Worm (Caenorhabditis elegans) whole organism, L2 larva: ENCODE measurements around the gene Y75B7AL.2.

Experiments used
- Y55F3AM.14 ChIP-seq: fragments of 200-800 bp; sonication (Bioruptor generic); optimal IDR thresholded peaks from 2 replicates; lab custom pipeline; 2018; ENCODE audit warnings: mild to moderate bottlenecking, missing genetic modification characterization, missing compliant biosample characterization
- ceh-16 ChIP-seq: fragments of 150-350 bp; optimal IDR thresholded peaks from 2 replicates; lab custom pipeline; 2014; ENCODE audit warnings: missing biosample characterization, missing genetic modification characterization
- egl-27 ChIP-seq: sonication (generic microtip); optimal IDR thresholded peaks from 3 replicates; lab custom pipeline; 2017; ENCODE audit warnings: missing biosample characterization, missing genetic modification reagents, missing genetic modification characterization
- elt-1 ChIP-seq: fragments of 150-350 bp; optimal IDR thresholded peaks from 2 replicates; lab custom pipeline; 2014; ENCODE audit warnings: missing biosample characterization, missing genetic modification characterization
- elt-3 ChIP-seq: sonication (generic microtip); optimal IDR thresholded peaks from 2 replicates; lab custom pipeline; 2017; ENCODE audit warnings: missing biosample characterization, missing genetic modification characterization
- lin-13 ChIP-seq: fragments of 150-350 bp; optimal IDR thresholded peaks from 2 replicates; lab custom pipeline; 2014; ENCODE audit warnings: missing biosample characterization, missing genetic modification reagents, missing genetic modification characterization
- nhr-10 ChIP-seq: sonication (generic microtip); optimal IDR thresholded peaks from 2 replicates; lab custom pipeline; 2017; ENCODE audit warnings: missing biosample characterization, missing genetic modification characterization
- sem-4 ChIP-seq: fragments of 150-350 bp; optimal IDR thresholded peaks from 2 replicates; lab custom pipeline; 2014; ENCODE audit warnings: missing biosample characterization, missing genetic modification reagents, missing genetic modification characterization
- snpc-4 ChIP-seq: fragments of 150-350 bp; optimal IDR thresholded peaks from 2 replicates; lab custom pipeline; 2014; ENCODE audit warnings: missing biosample characterization, missing genetic modification characterization

ce11 chrV:1326067-1326466, 31.9 kb downstream of the Y75B7AL.2 start:
- no peak for TF ChIP-seq elt-3
- no peak for TF ChIP-seq egl-27 (tag; lab: Kevin White, UChicago)
- TF ChIP-seq snpc-4 (tag; lab: Kevin White, UChicago) = no peak
- TF ChIP-seq elt-1 (tag; lab: Kevin White, UChicago) = no peak
- no peak for TF ChIP-seq lin-13
- TF ChIP-seq sem-4 = no peak
- TF ChIP-seq nhr-10 (tag; lab: Kevin White, UChicago) = no peak
- no peak for TF ChIP-seq ceh-16
- TF ChIP-seq Y55F3AM.14 = no peak
